Fruit fly (Drosophila melanogaster) whole organism, prepupa: ENCODE measurements around the gene CG4586.

ENCODE experiments used
- Blimp-1 ChIP-seq: fragments of 200-800 bp; sonication (Bioruptor generic); optimal IDR thresholded peaks from 3 replicates; lab custom pipeline; 2017; ENCODE audit warnings: missing biosample characterization, missing genetic modification characterization, mild to moderate bottlenecking, moderate library complexity, missing genetic modification reagents
- CG1621 ChIP-seq: fragments of 200-800 bp; sonication (Bioruptor generic); optimal IDR thresholded peaks from 3 replicates; lab custom pipeline; 2018; ENCODE audit warnings: missing biosample characterization, mild to moderate bottlenecking, missing genetic modification characterization
- CG16779 ChIP-seq: fragments of 200-800 bp; sonication (Bioruptor generic); optimal IDR thresholded peaks from 3 replicates; lab custom pipeline; 2017; ENCODE audit warnings: missing biosample characterization, mild to moderate bottlenecking, missing genetic modification characterization
- CG6854 ChIP-seq: fragments of 200-800 bp; sonication (Bioruptor generic); optimal IDR thresholded peaks from 2 replicates; lab custom pipeline; 2017; ENCODE audit warnings: missing biosample characterization, mild to moderate bottlenecking, missing genetic modification characterization
- CG9139 ChIP-seq: fragments of 200-800 bp; sonication (Bioruptor generic); optimal IDR thresholded peaks from 3 replicates; lab custom pipeline; 2017; ENCODE audit warnings: missing biosample characterization, mild to moderate bottlenecking, missing genetic modification characterization
- cyc ChIP-seq: fragments of 200-800 bp; sonication (Bioruptor generic); optimal IDR thresholded peaks from 3 replicates; lab custom pipeline; 2016; ENCODE audit warnings: missing biosample characterization, missing genetic modification characterization
- eg ChIP-seq: fragments of 200-800 bp; sonication (Bioruptor generic); IDR thresholded peaks from 3 replicates; pipeline ENCODE4 v1.3.6; 2022; ENCODE audit warnings: missing biosample characterization, missing genetic modification characterization
- svp ChIP-seq: fragments of 200-800 bp; sonication (Bioruptor generic); peaks from one replicate; lab custom pipeline; 2016; ENCODE audit warnings: missing biosample characterization, missing genetic modification characterization
- vri ChIP-seq: fragments of 200-800 bp; sonication (Bioruptor generic); optimal IDR thresholded peaks from 3 replicates; lab custom pipeline; 2016; ENCODE audit warnings: missing biosample characterization, mild to moderate bottlenecking, missing genetic modification characterization

- TF ChIP-seq CG6854 (GFP tag; lab: Kevin White, UChicago) (no peak), Blimp-1 (no peak), CG16779 (tag; lab: Kevin White, UChicago) (no peak), CG1621 (tag; lab: Kevin White, UChicago) (no peak), vri (GFP tag; lab: Kevin White, UChicago) (no peak), cyc (GFP tag; lab: Kevin White, UChicago) (no peak), svp (GFP tag; lab: Kevin White, UChicago) (no peak), eg (GFP tag; lab: Robert Waterston, UW) (no peak), CG9139 (GFP tag; lab: Kevin White, UChicago) (no peak)
Observed at dm6 chrX:6993350-6993749, 23.6 kb downstream of the CG4586 start, which contains the start of gene Inx7.
